Worm (Caenorhabditis elegans) whole organism, L3 larva: Measurements from ENCODE around the gene gar-1.

Source experiments
- R02D3.7 ChIP-seq: fragments of 150-350 bp; optimal IDR thresholded peaks from 2 replicates; lab custom pipeline; 2014; ENCODE audit warnings: missing biosample characterization, missing genetic modification characterization
- ZK546.5 ChIP-seq: sonication (generic microtip); optimal IDR thresholded peaks from 2 replicates; lab custom pipeline; 2017; ENCODE audit warnings: missing biosample characterization, missing genetic modification characterization
- aly-2 ChIP-seq: fragments of 150-350 bp; optimal IDR thresholded peaks from 2 replicates; lab custom pipeline; 2014; ENCODE audit warnings: missing biosample characterization, missing genetic modification characterization
- ama-1 ChIP-seq: fragments of 150-350 bp; optimal IDR thresholded peaks from 2 replicates; lab custom pipeline; 2018
- ceh-16 ChIP-seq: sonication (generic microtip); optimal IDR thresholded peaks from 2 replicates; lab custom pipeline; 2017; ENCODE audit warnings: missing biosample characterization, missing genetic modification characterization
- ceh-82 ChIP-seq: fragments of 150-350 bp; optimal IDR thresholded peaks from 2 replicates; lab custom pipeline; 2014; ENCODE audit warnings: missing biosample characterization, missing genetic modification characterization
- ceh-9 ChIP-seq: sonication (generic microtip); optimal IDR thresholded peaks from 2 replicates; lab custom pipeline; 2018; ENCODE audit warnings: missing biosample characterization, missing genetic modification characterization
- daf-12 ChIP-seq: fragments of 150-350 bp; optimal IDR thresholded peaks from 2 replicates; lab custom pipeline; 2014; ENCODE audit warnings: missing biosample characterization, missing genetic modification reagents, missing genetic modification characterization
- egl-27 ChIP-seq: sonication (generic microtip); optimal IDR thresholded peaks from 4 replicates; lab custom pipeline; 2017; ENCODE audit warnings: missing biosample characterization, missing genetic modification reagents, missing genetic modification characterization
- egl-5 ChIP-seq: fragments of 150-350 bp; optimal IDR thresholded peaks from 2 replicates; lab custom pipeline; 2017; ENCODE audit warnings: missing biosample characterization, missing genetic modification reagents, missing genetic modification characterization, inconsistent platforms
- elt-1 ChIP-seq: fragments of 150-350 bp; optimal IDR thresholded peaks from 2 replicates; lab custom pipeline; 2014; ENCODE audit warnings: missing biosample characterization, missing genetic modification characterization
- elt-2 ChIP-seq: sonication (generic microtip); optimal IDR thresholded peaks from 2 replicates; lab custom pipeline; 2016; ENCODE audit warnings: missing genetic modification reagents, mild to moderate bottlenecking, missing genetic modification characterization, missing compliant biosample characterization
- elt-3 ChIP-seq, 3 experiments: fragments of 150-350 bp in 1 of 3; sonication (generic microtip) in 2 of 3; optimal IDR thresholded peaks; 2 replicates in 2 of 3; 4 replicates in 1 of 3; lab custom pipeline; 2014 to 2017; ENCODE audit warnings: missing biosample characterization in 3 of 3, missing genetic modification characterization in 3 of 3
- eor-1 ChIP-seq, 2 experiments: fragments of 150-350 bp; optimal IDR thresholded peaks; 2 replicates each; lab custom pipeline; 2014 to 2018; ENCODE audit warnings: missing biosample characterization in 2 of 2, missing genetic modification characterization in 2 of 2
- fkh-10 ChIP-seq: sonication (generic microtip); optimal IDR thresholded peaks from 2 replicates; lab custom pipeline; 2017; ENCODE audit warnings: missing biosample characterization, missing genetic modification reagents, missing genetic modification characterization
- fkh-2 ChIP-seq: fragments of 150-350 bp; optimal IDR thresholded peaks from 2 replicates; lab custom pipeline; 2014; ENCODE audit warnings: missing biosample characterization, missing genetic modification reagents, missing genetic modification characterization
- hmg-11 ChIP-seq: sonication (generic microtip); optimal IDR thresholded peaks from 2 replicates; lab custom pipeline; 2016; ENCODE audit warnings: missing genetic modification characterization, missing compliant biosample characterization
- jun-1 ChIP-seq: fragments of 150-350 bp; optimal IDR thresholded peaks from 2 replicates; lab custom pipeline; 2014; ENCODE audit warnings: missing biosample characterization, missing genetic modification reagents, missing genetic modification characterization
- lsy-12 ChIP-seq: sonication (generic microtip); optimal IDR thresholded peaks from 2 replicates; lab custom pipeline; 2016; ENCODE audit warnings: mild to moderate bottlenecking, missing genetic modification characterization, missing compliant biosample characterization
- mdl-1 ChIP-seq: fragments of 150-350 bp; optimal IDR thresholded peaks from 2 replicates; lab custom pipeline; 2014; ENCODE audit warnings: missing biosample characterization, missing genetic modification characterization
- nhr-11 ChIP-seq: fragments of 150-350 bp; optimal IDR thresholded peaks from 2 replicates; lab custom pipeline; 2014; ENCODE audit warnings: missing biosample characterization, missing genetic modification characterization
- nhr-23 ChIP-seq: fragments of 150-350 bp; optimal IDR thresholded peaks from 2 replicates; lab custom pipeline; 2014; ENCODE audit warnings: missing biosample characterization, missing genetic modification reagents, missing genetic modification characterization
- nhr-237 ChIP-seq: fragments of 150-350 bp; optimal IDR thresholded peaks from 2 replicates; lab custom pipeline; 2014; ENCODE audit warnings: missing biosample characterization, missing genetic modification characterization
- nhr-25 ChIP-seq: sonication (generic microtip); optimal IDR thresholded peaks from 2 replicates; lab custom pipeline; 2017; ENCODE audit warnings: missing biosample characterization, missing genetic modification characterization
- nhr-28 ChIP-seq: fragments of 150-350 bp; optimal IDR thresholded peaks from 2 replicates; lab custom pipeline; 2014; ENCODE audit warnings: missing biosample characterization, missing genetic modification characterization
- nhr-43 ChIP-seq: sonication (generic microtip); optimal IDR thresholded peaks from 2 replicates; lab custom pipeline; 2016; ENCODE audit warnings: mild to moderate bottlenecking, missing genetic modification characterization, missing compliant biosample characterization; ENCODE audit not compliant: poor library complexity, severe bottlenecking
- nhr-67 ChIP-seq: fragments of 150-350 bp; optimal IDR thresholded peaks from 2 replicates; lab custom pipeline; 2014; ENCODE audit warnings: missing biosample characterization, missing genetic modification characterization
- nhr-77 ChIP-seq: fragments of 150-350 bp; optimal IDR thresholded peaks from 2 replicates; lab custom pipeline; 2014; ENCODE audit warnings: missing biosample characterization, missing genetic modification characterization
- pha-4 ChIP-seq: fragments of 150-350 bp; optimal IDR thresholded peaks from 2 replicates; lab custom pipeline; 2014; ENCODE audit warnings: missing biosample characterization, missing genetic modification reagents, missing genetic modification characterization
- pqm-1 ChIP-seq: fragments of 150-350 bp; optimal IDR thresholded peaks from 2 replicates; lab custom pipeline; 2017; ENCODE audit warnings: missing biosample characterization, missing genetic modification characterization, inconsistent platforms
- skn-1 ChIP-seq: fragments of 150-350 bp; optimal IDR thresholded peaks from 2 replicates; lab custom pipeline; 2014; ENCODE audit warnings: missing biosample characterization, missing genetic modification characterization
- snpc-4 ChIP-seq: fragments of 150-350 bp; optimal IDR thresholded peaks from 2 replicates; lab custom pipeline; 2014; ENCODE audit warnings: missing biosample characterization, missing genetic modification characterization
- unc-39 ChIP-seq: sonication (generic microtip); optimal IDR thresholded peaks from 4 replicates; lab custom pipeline; 2017; ENCODE audit warnings: missing biosample characterization, missing genetic modification characterization
- zag-1 ChIP-seq: fragments of 150-350 bp; optimal IDR thresholded peaks from 2 replicates; lab custom pipeline; 2014; ENCODE audit warnings: missing biosample characterization, missing genetic modification characterization
- ztf-11 ChIP-seq: fragments of 150-350 bp; optimal IDR thresholded peaks from 2 replicates; lab custom pipeline; 2014; ENCODE audit warnings: missing biosample characterization, missing genetic modification characterization

gar-1 gene

ce11 chrX:6462479-6462878, 22.2 kb downstream of the gar-1 start:
- TF ChIP-seq nhr-23 (tag; lab: Kevin White, UChicago) (no peak), elt-2 (tag; lab: Kevin White, UChicago) (peak; percentile 29), pha-4 (tag; lab: Kevin White, UChicago) (no peak), aly-2 (tag; lab: Kevin White, UChicago) (no peak), pqm-1 (peak; percentile 33)

- TF ChIP-seq zag-1 (tag; lab: Kevin White, UChicago) (no peak), fkh-10 (GFP tag; lab: Kevin White, UChicago) (no peak), daf-12 (tag; lab: Kevin White, UChicago) (no peak), nhr-237 (tag; lab: Kevin White, UChicago) (no peak), jun-1 (tag; lab: Kevin White, UChicago) (no peak), elt-3 (tag; optimal IDR thresholded peaks at IDR 0.05; lab: Kevin White, UChicago) (no peak), nhr-67 (tag; lab: Kevin White, UChicago) (no peak), snpc-4 (tag; lab: Kevin White, UChicago) (no peak)
Measured at ce11 chrX:6461729-6462128, 23.0 kb downstream of the gar-1 start, which contains the start of gene K04E7.1. K04E7.1 (plus strand) TSS chrX:6462029.

- TF ChIP-seq nhr-25 (no peak), nhr-77 (tag; lab: Kevin White, UChicago) (no peak), pqm-1 (peak; percentile 70), elt-2 (tag; lab: Kevin White, UChicago) (peak; percentile 53), eor-1 (tag; optimal IDR thresholded peaks at IDR 0.05; lab: Kevin White, UChicago) (no peak), egl-5 (tag; lab: Kevin White, UChicago) (no peak)
Measured at ce11 chrX:6460123-6460522, 24.6 kb downstream of the gar-1 start.

ce11 chrX:6458467-6458866, 26.2 kb downstream of the gar-1 start:
- no peak for TF ChIP-seq nhr-25
- no peak for TF ChIP-seq egl-27 (tag; lab: Kevin White, UChicago)
- no peak for TF ChIP-seq elt-3 (tag; optimal IDR thresholded peaks at IDR 0.05; lab: Kevin White, UChicago)
- no peak for TF ChIP-seq ZK546.5 (tag; lab: Kevin White, UChicago)
- no peak for TF ChIP-seq nhr-237 (tag; lab: Kevin White, UChicago)
- TF ChIP-seq nhr-28 (tag; lab: Kevin White, UChicago), result no peak
- no peak for TF ChIP-seq elt-2 (tag; lab: Kevin White, UChicago)
- TF ChIP-seq R02D3.7, result no peak
- TF ChIP-seq ama-1 (lab: Kevin White, UChicago), result no peak
- no peak for TF ChIP-seq mdl-1
- no peak for TF ChIP-seq jun-1 (tag; lab: Kevin White, UChicago)

ce11 chrX:6458001-6458400, 26.7 kb downstream of the gar-1 start:
- TF ChIP-seq pha-4 (tag; lab: Kevin White, UChicago) (peak; percentile 15), daf-12 (tag; lab: Kevin White, UChicago) (no peak), fkh-2 (tag; lab: Kevin White, UChicago) (no peak), jun-1 (tag; lab: Kevin White, UChicago) (no peak), elt-2 (tag; lab: Kevin White, UChicago) (peak; percentile 73)

ce11 chrX:6456567-6456966, 28.1 kb downstream of the gar-1 start, which contains the start of gene pept-1:
pept-1 (plus strand) TSS chrX:6456872.
- TF ChIP-seq skn-1 (tag; lab: Kevin White, UChicago) (peak; percentile 32), nhr-28 (tag; lab: Kevin White, UChicago) (no peak), elt-3 (tag; optimal IDR thresholded peaks at IDR 0.05; lab: Kevin White, UChicago) (no peak), ceh-16 (tag; lab: Kevin White, UChicago) (no peak), elt-2 (tag; lab: Kevin White, UChicago) (peak; percentile 98), pqm-1 (peak; percentile 94), pha-4 (tag; lab: Kevin White, UChicago) (peak; percentile 16), snpc-4 (tag; lab: Kevin White, UChicago) (no peak)

ce11 chrX:6455157-6455556, 29.5 kb downstream of the gar-1 start, which contains the start of gene nas-33:
nas-33 (minus strand) TSS chrX:6455257.
- TF ChIP-seq elt-2 (tag; lab: Kevin White, UChicago) (no peak), nhr-28 (tag; lab: Kevin White, UChicago) (no peak), snpc-4 (tag; lab: Kevin White, UChicago) (no peak), hmg-11 (tag; lab: Kevin White, UChicago) (no peak), elt-1 (tag; lab: Kevin White, UChicago) (no peak), ama-1 (lab: Kevin White, UChicago) (no peak), ztf-11 (no peak), ceh-82 (tag; lab: Kevin White, UChicago) (no peak), lsy-12 (no peak), ceh-9 (tag; lab: Kevin White, UChicago) (no peak), aly-2 (tag; lab: Kevin White, UChicago) (no peak), nhr-67 (tag; lab: Kevin White, UChicago) (no peak), nhr-23 (tag; lab: Kevin White, UChicago) (no peak), unc-39 (tag; lab: Kevin White, UChicago) (no peak), nhr-43 (no peak), nhr-11 (tag; lab: Kevin White, UChicago) (no peak)
